Worm (Caenorhabditis elegans): ENCODE results near the gene pgp-9.

- no peak for TF ChIP-seq unc-39 (tag; optimal IDR thresholded peaks at IDR 0.05)
- TF ChIP-seq mls-2 (tag; optimal IDR thresholded peaks at IDR 0.05): no peak
- TF ChIP-seq lin-13 (tag; optimal IDR thresholded peaks at IDR 0.05): no peak
- no peak for TF ChIP-seq snpc-4 (tag; optimal IDR thresholded peaks at IDR 0.05)
- TF ChIP-seq elt-3 (tag; optimal IDR thresholded peaks at IDR 0.05): no peak
- no peak for TF ChIP-seq M03D4.4 (tag; optimal IDR thresholded peaks at IDR 0.05)
- TF ChIP-seq nhr-76 (tag; optimal IDR thresholded peaks at IDR 0.05): no peak
- TF ChIP-seq unc-62 (GFP tag; optimal IDR thresholded peaks at IDR 0.05): no peak
- no peak for TF ChIP-seq nhr-28 (tag; optimal IDR thresholded peaks at IDR 0.05)
- TF ChIP-seq nhr-237 (tag; optimal IDR thresholded peaks at IDR 0.05): no peak
- TF ChIP-seq sem-2 (GFP tag; optimal IDR thresholded peaks at IDR 0.05): no peak
- no peak for TF ChIP-seq unc-120 (tag; optimal IDR thresholded peaks at IDR 0.05; ENCODE audit: poor library complexity, severe bottlenecking)
- TF ChIP-seq ces-1 (GFP tag; optimal IDR thresholded peaks at IDR 0.05): no peak
- no peak for TF ChIP-seq ztf-11 (tag; optimal IDR thresholded peaks at IDR 0.05)
These were observed 56.4 kb downstream of the pgp-9 start for ce11 chrV:17812127-17812526.
